Fruit fly (Drosophila melanogaster): ENCODE data around the gene CG4133.

CG4133 gene

DNA sequence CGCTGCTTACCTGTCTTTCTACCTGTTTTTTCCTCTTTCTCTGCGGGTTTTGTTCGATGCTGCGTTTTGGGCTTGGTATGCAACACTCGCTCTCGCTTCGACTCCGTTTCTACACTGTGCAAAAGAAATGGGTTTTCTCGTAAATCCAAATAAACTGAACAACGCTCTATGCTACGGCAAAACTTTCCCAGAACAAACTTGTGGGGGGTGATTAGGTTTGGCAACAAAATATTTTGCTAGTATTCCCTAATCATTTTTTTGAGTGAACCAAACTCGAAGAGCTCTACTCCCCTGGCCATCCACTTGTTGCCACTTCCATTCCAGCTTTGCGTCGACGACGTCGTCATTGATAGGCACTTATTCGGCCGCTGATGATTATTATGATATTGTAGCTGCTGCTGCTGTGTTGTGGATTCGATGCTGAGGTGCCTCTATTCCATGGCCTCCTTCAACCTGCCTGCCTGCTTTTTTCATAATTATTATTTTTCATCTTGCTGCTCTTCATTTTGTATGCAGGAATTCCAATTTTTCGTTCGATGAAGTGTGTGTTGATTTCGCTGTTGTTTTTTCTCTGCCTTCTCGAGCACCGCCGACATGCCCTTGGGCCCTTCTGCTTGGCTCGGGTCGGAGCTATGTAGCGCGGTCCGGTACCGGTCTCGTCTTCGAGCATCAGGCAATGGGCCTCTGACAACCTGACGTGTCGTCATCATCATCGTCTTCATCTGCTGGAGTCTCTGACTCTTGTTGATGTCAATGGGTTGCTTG lies 13.2 kb upstream of the CG4133 start:
- TF ChIP-seq Myc (optimal IDR thresholded peaks at IDR 0.05) (no peak), psq (optimal IDR thresholded peaks at IDR 0.05) (no peak), Sin3A (optimal IDR thresholded peaks at IDR 0.05) (no peak), h (optimal IDR thresholded peaks at IDR 0.05) (no peak), insv (optimal IDR thresholded peaks at IDR 0.05) (no peak), ttk (optimal IDR thresholded peaks at IDR 0.05) (no peak)

DNA sequence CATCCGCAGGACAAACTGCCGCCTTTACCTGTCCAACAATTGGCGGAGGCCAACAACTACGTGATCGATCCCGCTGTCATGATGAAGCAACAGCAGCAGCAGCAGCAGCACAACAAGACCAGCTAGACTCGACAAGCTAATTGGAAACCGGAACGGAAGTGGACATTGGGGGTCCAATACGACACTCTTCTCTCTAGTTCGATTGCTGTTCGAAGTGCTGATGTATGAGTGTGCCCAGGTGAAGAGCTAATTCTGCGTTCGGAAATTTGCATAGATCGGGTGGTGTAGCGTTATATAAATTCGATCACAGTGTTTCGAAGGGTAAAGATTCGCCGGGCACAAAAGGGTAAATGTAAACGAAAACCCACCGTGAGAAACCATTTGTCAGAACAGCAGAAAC lies 8.2 kb upstream of the CG4133 start:
- TF ChIP-seq Sin3A (optimal IDR thresholded peaks at IDR 0.05) (no peak), Myc (optimal IDR thresholded peaks at IDR 0.05) (no peak), h (optimal IDR thresholded peaks at IDR 0.05) (no peak), ttk (optimal IDR thresholded peaks at IDR 0.05) (no peak), psq (optimal IDR thresholded peaks at IDR 0.05) (no peak), insv (optimal IDR thresholded peaks at IDR 0.05) (no peak)

DNA sequence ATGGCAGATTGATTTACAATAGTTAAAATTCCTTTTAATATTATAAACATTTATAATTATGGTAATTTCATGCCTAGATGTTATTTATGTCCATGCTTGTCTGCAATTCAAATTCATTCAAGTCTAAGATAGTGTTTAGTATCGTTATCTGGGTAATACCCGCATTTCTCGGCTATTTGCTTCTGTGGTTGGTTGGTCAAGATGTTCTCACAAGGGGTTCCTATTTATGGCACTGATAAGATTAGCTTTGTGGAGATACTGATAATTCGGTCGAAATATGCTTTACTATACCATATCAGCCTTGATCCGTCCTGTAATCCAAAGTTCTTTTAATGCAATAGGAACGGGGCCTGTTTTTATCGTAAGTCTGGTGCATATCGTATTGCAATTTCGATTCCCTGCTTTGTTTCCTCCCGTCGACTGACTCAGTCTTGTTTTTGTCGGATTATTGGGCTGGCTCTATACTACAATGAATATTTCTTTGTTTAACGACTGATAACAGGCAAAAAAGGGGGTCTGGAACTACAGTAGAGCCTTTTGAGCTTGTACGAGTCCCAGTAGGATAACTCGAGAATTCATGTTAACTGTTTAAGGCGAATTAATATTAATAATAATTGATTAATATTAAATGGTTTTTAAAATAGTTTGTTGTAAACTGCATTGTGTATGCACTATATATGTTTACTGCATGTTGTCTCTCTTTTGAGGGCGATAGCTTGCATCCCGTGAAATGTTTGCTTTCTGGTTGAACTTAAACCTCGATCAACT lies 3.4 kb upstream of the CG4133 start:
- TF ChIP-seq psq (optimal IDR thresholded peaks at IDR 0.05): no peak
- TF ChIP-seq h (optimal IDR thresholded peaks at IDR 0.05): no peak
- no peak for TF ChIP-seq Myc (optimal IDR thresholded peaks at IDR 0.05)
- no peak for TF ChIP-seq insv (optimal IDR thresholded peaks at IDR 0.05)
- TF ChIP-seq Sin3A (optimal IDR thresholded peaks at IDR 0.05): no peak
- no peak for TF ChIP-seq ttk (optimal IDR thresholded peaks at IDR 0.05)

DNA sequence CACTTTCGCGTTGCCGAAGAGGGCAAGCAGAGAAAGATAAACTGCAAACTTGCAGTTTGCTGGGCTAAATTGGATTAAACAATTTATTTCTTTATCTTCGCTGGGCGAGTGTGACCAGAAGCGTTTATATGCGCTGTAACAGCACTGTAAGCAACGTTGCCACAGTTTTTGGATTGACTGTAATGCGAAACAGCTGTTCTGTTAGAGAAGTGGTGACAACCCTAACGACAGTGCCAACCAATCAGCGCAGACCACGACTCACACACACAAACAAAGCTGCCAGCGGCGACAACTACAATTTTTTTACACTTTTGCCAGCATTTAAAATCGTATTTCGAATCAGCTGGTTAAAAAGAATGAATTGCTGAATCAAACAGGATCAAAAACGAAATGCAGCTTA lies 2.5 kb upstream of the CG4133 start, which contains the start of the genes crq and shv:
TSS of gene crq (minus strand) at position 153 of the 400 bp plus-strand sequence.
TSS of gene shv (plus strand) at position 237 of the 400 bp plus-strand sequence.
- TF ChIP-seq ttk (optimal IDR thresholded peaks at IDR 0.05) (no peak), Sin3A (optimal IDR thresholded peaks at IDR 0.05) (no peak), psq (optimal IDR thresholded peaks at IDR 0.05) (no peak), insv (optimal IDR thresholded peaks at IDR 0.05) (no peak), h (optimal IDR thresholded peaks at IDR 0.05) (no peak), Myc (optimal IDR thresholded peaks at IDR 0.05) (no peak)

DNA sequence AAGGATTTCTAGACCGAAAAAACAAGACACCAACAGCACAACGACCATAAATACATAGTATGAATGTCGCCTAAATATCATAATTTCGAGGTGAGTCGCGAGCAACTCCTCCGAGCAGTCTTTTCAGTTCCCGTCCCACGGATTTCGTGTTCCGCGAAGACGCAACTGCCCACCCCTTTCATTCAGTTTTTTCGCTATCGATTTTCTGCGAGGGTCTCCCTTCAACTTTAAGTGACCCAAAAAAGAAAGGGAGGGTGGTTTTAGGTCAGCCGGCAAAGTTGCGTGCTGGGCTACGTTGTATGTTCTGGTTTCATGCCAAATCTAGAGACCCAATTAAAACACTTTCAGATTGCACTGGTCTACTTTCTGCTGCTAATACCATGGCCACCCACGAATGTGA lies 407 bp downstream of the CG4133 start:
- TF ChIP-seq Sin3A (optimal IDR thresholded peaks at IDR 0.05) (no peak), psq (optimal IDR thresholded peaks at IDR 0.05) (no peak), h (optimal IDR thresholded peaks at IDR 0.05) (no peak), ttk (optimal IDR thresholded peaks at IDR 0.05) (no peak), Myc (optimal IDR thresholded peaks at IDR 0.05) (no peak), insv (optimal IDR thresholded peaks at IDR 0.05) (no peak)

DNA sequence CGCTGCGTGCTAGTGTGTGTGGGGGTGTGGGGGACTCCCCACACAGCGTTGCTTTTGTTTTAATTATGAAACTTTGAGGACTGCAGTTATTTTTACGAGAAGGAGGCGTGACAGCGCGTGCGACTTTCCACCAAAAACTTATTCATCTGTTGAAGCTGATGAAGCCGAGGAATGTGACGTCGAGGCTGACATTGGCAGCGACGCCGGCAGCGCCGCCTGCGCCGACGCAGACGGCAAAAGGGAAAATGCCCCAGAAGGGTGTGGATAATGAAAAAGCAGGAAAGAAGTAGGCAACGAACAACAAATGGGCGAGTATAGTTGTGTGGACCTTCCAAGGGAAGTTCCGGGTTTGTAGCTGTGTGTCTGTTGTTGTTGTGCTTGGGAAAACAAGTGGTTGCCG lies 12.4 kb downstream of the CG4133 start:
- TF ChIP-seq ttk (optimal IDR thresholded peaks at IDR 0.05) (no peak), Sin3A (optimal IDR thresholded peaks at IDR 0.05) (no peak), h (optimal IDR thresholded peaks at IDR 0.05) (no peak), insv (optimal IDR thresholded peaks at IDR 0.05) (no peak), Myc (optimal IDR thresholded peaks at IDR 0.05) (no peak), psq (optimal IDR thresholded peaks at IDR 0.05) (no peak)

DNA sequence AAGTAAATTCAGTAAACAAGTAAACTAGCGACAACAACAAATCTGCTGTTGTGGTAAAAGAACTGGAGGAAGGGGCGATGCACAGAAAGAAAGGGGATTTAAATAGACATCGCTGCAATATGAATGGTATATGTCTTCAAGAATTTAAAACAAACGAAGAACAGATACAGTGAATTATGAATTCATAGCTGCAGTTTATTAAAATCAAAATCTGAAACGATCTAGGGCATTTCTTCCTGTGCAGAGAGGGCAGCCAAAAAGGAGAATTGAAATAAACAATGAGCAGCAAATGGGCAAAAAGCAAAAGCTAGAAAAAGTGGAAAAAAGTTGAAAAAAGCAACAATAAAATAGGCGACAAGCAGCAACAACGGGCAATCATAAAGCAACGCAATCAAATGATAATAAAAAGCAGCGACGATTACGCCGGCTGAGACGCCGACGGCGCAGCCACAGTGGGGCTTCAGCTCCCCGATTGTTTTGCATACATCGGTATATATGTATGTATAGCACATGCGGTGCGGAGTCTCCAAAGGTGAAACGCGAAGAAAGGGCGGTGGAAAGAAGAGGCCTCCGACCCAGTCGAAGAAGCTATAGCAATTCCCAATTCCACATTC lies 13.5 kb downstream of the CG4133 start:
- no peak for TF ChIP-seq insv (optimal IDR thresholded peaks at IDR 0.05)
- TF ChIP-seq ttk (optimal IDR thresholded peaks at IDR 0.05): no peak
- TF ChIP-seq Myc (optimal IDR thresholded peaks at IDR 0.05): no peak
- no peak for TF ChIP-seq Sin3A (optimal IDR thresholded peaks at IDR 0.05)
- TF ChIP-seq psq (optimal IDR thresholded peaks at IDR 0.05): no peak
- no peak for TF ChIP-seq h (optimal IDR thresholded peaks at IDR 0.05)

DNA sequence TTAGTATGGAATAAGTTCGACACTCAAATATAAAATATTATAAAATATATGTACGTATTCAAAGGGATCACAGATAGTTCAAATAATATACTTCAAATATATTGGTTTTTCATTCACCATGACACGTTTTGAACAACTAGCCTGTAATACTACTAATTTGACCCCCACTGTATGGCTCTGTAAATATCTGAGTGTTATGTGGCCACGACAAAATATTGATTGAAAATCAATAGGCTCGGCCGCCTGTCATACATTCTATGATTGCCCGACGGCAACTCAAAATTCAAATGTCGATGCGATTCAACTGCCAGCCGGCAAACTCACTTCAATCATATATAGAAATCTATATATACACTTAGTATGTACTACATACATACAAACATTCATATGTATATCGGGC lies 14.6 kb downstream of the CG4133 start:
- TF ChIP-seq h (optimal IDR thresholded peaks at IDR 0.05): no peak
- TF ChIP-seq ttk (optimal IDR thresholded peaks at IDR 0.05): no peak
- TF ChIP-seq psq (optimal IDR thresholded peaks at IDR 0.05): no peak
- no peak for TF ChIP-seq Sin3A (optimal IDR thresholded peaks at IDR 0.05)
- no peak for TF ChIP-seq Myc (optimal IDR thresholded peaks at IDR 0.05)
- TF ChIP-seq insv (optimal IDR thresholded peaks at IDR 0.05): no peak

DNA sequence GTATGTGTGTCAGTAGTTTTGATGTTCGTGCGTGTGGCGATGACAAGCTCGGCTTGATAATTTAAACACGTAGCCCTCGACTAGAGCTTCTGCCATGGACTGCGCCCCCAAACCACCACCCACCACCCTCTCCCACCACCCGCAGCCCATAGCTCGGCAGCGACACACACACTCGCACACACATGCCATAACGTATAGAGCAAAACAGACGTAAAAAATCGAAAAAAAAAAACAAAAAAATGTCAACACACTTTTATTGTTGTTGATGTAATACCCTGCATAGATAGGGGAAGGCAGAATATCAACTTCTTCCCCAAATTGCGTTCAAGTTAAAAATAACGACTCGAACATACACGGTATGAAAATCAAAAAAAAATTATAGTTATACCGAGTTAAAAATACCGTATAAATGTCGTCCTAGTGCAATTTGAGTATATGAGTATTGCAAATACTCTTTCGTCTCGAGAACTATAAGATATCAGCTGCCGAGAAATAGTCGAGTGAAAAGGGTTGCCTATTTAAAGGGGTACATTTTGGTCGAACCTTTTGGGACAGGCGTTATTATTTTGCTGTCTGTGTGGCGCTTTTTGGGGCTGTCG lies 15.1 kb downstream of the CG4133 start:
- TF ChIP-seq insv (optimal IDR thresholded peaks at IDR 0.05) (no peak), Sin3A (optimal IDR thresholded peaks at IDR 0.05) (no peak), Myc (optimal IDR thresholded peaks at IDR 0.05) (no peak), ttk (optimal IDR thresholded peaks at IDR 0.05) (no peak), h (optimal IDR thresholded peaks at IDR 0.05) (no peak), psq (optimal IDR thresholded peaks at IDR 0.05) (no peak)

DNA sequence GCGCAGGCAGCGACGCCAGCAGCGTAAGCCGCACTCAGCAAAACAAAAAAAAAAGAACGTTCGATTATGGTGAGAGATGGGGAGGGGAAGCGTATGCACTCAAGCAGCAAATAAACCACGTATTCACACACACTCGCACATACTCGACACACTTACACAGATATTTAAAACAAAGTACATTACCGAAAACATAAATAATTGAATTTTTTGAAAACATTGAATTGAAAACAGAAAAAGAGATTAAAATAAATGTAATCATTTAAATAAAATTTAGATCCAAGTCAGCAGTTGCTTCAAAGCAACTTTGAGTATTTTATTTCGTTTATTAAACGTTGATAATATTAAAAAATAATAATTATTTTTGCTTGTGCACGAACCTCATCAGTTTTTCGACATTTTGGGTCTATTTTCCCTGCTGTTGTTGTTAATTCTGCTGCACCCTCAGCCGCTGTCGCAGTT lies 15.7 kb downstream of the CG4133 start:
- no peak for TF ChIP-seq Sin3A (optimal IDR thresholded peaks at IDR 0.05)

DNA sequence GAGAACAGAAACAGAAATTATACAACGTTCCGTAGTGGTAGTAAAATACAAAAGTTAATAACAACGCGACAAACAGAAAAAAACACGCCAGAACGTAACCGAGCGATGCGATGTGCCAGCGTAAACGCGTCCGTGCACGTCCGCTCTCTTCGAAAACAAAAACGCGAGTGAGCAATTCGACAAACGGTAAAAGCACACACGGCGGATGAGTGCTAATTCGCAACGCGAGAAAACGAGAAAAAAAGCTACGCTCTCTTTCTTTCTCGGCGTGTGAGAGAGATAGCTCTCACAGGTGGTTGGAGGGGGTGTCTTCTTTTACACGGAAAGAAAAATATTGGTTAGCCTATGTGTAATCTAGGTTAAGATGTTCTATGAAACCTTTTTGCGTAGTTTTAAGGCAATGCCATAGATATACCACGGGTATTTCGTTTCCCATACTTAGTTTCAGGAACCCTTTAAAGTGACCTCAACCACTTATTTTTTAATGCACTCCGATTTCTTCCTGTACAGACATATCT lies 16.8 kb downstream of the CG4133 start, which contains the start of gene CG4297:
TSS of gene CG4297 (minus strand) at position 128 of the 518 bp plus-strand sequence.
- TF ChIP-seq Myc (optimal IDR thresholded peaks at IDR 0.05) (no peak), insv (optimal IDR thresholded peaks at IDR 0.05) (no peak), h (optimal IDR thresholded peaks at IDR 0.05) (no peak), psq (optimal IDR thresholded peaks at IDR 0.05) (no peak), ttk (optimal IDR thresholded peaks at IDR 0.05) (no peak), Sin3A (optimal IDR thresholded peaks at IDR 0.05) (no peak)
